Worm (Caenorhabditis elegans) whole organism, L2 larva: ENCODE data around the gene gtap-1.

ENCODE experiments used
- lin-39 ChIP-seq: fragments of 150-350 bp; optimal IDR thresholded peaks from 2 replicates; lab custom pipeline; 2014; ENCODE audit warnings: missing biosample characterization, missing genetic modification reagents, missing genetic modification characterization
- nhr-11 ChIP-seq: fragments of 150-350 bp; optimal IDR thresholded peaks from 2 replicates; lab custom pipeline; 2014; ENCODE audit warnings: missing biosample characterization, missing genetic modification characterization
- snpc-4 ChIP-seq: fragments of 150-350 bp; optimal IDR thresholded peaks from 2 replicates; lab custom pipeline; 2014; ENCODE audit warnings: missing biosample characterization, missing genetic modification characterization
- zag-1 ChIP-seq: fragments of 150-350 bp; optimal IDR thresholded peaks from 2 replicates; lab custom pipeline; 2014; ENCODE audit warnings: missing biosample characterization, missing genetic modification characterization

DNA sequence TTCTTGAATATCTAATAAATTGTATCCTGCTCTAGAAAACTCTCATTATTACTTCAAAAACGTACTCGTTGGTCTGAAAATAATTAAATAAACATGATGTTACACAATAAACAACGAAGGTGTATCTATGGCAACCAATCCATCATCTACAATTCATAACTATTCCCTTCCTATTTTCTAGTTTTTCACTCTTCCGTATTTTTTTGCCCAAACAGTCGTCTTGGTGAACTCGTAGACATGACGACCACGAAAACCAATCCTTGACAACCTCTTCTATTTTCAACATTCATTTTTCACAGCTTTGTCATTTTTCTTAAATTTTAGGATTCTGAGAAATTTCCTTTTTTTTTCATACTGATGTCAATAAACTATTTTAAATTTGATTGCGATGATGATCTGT, 44.2 kb downstream of the gtap-1 start, which contains the start of gene K05F1.13:
- TF ChIP-seq nhr-11 (tag; lab: Kevin White, UChicago) (no peak), zag-1 (no peak), lin-39 (no peak), snpc-4 (no peak)
